Fruit fly (Drosophila melanogaster) whole organism, embryonic: ENCODE data around the gene Nadsyn.

Experiments used
- Bgb ChIP-seq: fragments of 200-800 bp; sonication (Bioruptor generic); IDR thresholded peaks from 2 replicates; pipeline ENCODE4 v1.3.6; 2022; ENCODE audit warnings: missing biosample characterization, missing genetic modification characterization; ENCODE audit not compliant: partially characterized antibody
- C15 ChIP-seq: fragments of 200-800 bp; sonication (Bioruptor generic); IDR thresholded peaks from 3 replicates; pipeline ENCODE4 v1.3.6; 2022; ENCODE audit warnings: missing biosample characterization, missing genetic modification characterization
- CG10267 ChIP-seq: fragments of 200-800 bp; sonication (Bioruptor generic); optimal IDR thresholded peaks from 2 replicates; lab custom pipeline; 2018; ENCODE audit warnings: missing biosample characterization, mild to moderate bottlenecking, missing genetic modification characterization, moderate library complexity
- CG11456 ChIP-seq: fragments of 200-800 bp; sonication (Bioruptor generic); IDR thresholded peaks from 3 replicates; pipeline ENCODE4 v1.3.6; 2022; ENCODE audit warnings: missing biosample characterization, missing genetic modification characterization
- CG12391 ChIP-seq: fragments of 200-800 bp; sonication (Bioruptor generic); optimal IDR thresholded peaks from 3 replicates; lab custom pipeline; 2018; ENCODE audit warnings: missing biosample characterization, mild to moderate bottlenecking, missing genetic modification characterization, moderate library complexity
- CG14014 ChIP-seq: fragments of 200-800 bp; sonication (Bioruptor generic); IDR thresholded peaks from 2 replicates; pipeline ENCODE4 v1.3.6; 2022; ENCODE audit warnings: missing biosample characterization, missing genetic modification characterization
- CG15011 ChIP-seq: fragments of 200-800 bp; sonication (Bioruptor generic); optimal IDR thresholded peaks from 3 replicates; lab custom pipeline; 2018; ENCODE audit warnings: missing biosample characterization, mild to moderate bottlenecking, missing genetic modification characterization
- CG1832 ChIP-seq: fragments of 200-800 bp; sonication (Bioruptor generic); optimal IDR thresholded peaks from 2 replicates; lab custom pipeline; 2017; ENCODE audit warnings: missing biosample characterization, mild to moderate bottlenecking, missing genetic modification characterization, inconsistent platforms
- CG2202 ChIP-seq: fragments of 200-800 bp; sonication (Bioruptor generic); optimal IDR thresholded peaks from 2 replicates; lab custom pipeline; 2018; ENCODE audit warnings: missing biosample characterization, mild to moderate bottlenecking, missing genetic modification characterization
- CG34422 ChIP-seq: fragments of 200-800 bp; sonication (Bioruptor generic); IDR thresholded peaks from 3 replicates; pipeline ENCODE4 v1.3.6; 2022; ENCODE audit warnings: missing biosample characterization, missing genetic modification characterization
- CG3838 ChIP-seq: fragments of 200-800 bp; sonication (Bioruptor generic); optimal IDR thresholded peaks from 3 replicates; lab custom pipeline; 2016; ENCODE audit warnings: missing biosample characterization, missing genetic modification characterization
- CG5245 ChIP-seq: fragments of 200-800 bp; sonication (Bioruptor generic); optimal IDR thresholded peaks from 3 replicates; lab custom pipeline; 2016; ENCODE audit warnings: missing biosample characterization, missing genetic modification characterization
- CG6791 ChIP-seq: fragments of 200-800 bp; sonication (Bioruptor generic); IDR thresholded peaks from 3 replicates; pipeline ENCODE4 v1.3.6; 2022; ENCODE audit warnings: missing biosample characterization, missing genetic modification characterization; ENCODE audit not compliant: partially characterized antibody
- CG9609 ChIP-seq: fragments of 200-800 bp; sonication (Bioruptor generic); optimal IDR thresholded peaks from 3 replicates; lab custom pipeline; 2016; ENCODE audit warnings: missing biosample characterization, missing genetic modification characterization
- D19A ChIP-seq: fragments of 200-800 bp; optimal IDR thresholded peaks from 3 replicates; lab custom pipeline; 2019; ENCODE audit warnings: missing biosample characterization, mild to moderate bottlenecking, missing genetic modification characterization, moderate library complexity
- D19B ChIP-seq: fragments of 200-800 bp; sonication (Bioruptor generic); optimal IDR thresholded peaks from 2 replicates; lab custom pipeline; 2017; ENCODE audit warnings: missing biosample characterization, mild to moderate bottlenecking, missing genetic modification characterization
- Doc2 ChIP-seq: fragments of 200-800 bp; sonication (Bioruptor generic); IDR thresholded peaks from 2 replicates; pipeline ENCODE4 v1.3.6; 2022; ENCODE audit warnings: missing biosample characterization, missing genetic modification characterization
- Doc3 ChIP-seq: fragments of 200-800 bp; sonication (Bioruptor generic); IDR thresholded peaks from 3 replicates; pipeline ENCODE4 v1.3.6; 2022; ENCODE audit warnings: missing biosample characterization, missing genetic modification characterization; ENCODE audit not compliant: partially characterized antibody
- Dref ChIP-seq: fragments of 200-800 bp; sonication (Bioruptor generic); IDR thresholded peaks from 2 replicates; pipeline ENCODE4 v1.3.6; 2022; ENCODE audit warnings: missing biosample characterization, missing genetic modification characterization
- Elba2 ChIP-seq: fragments of 200-800 bp; sonication (Bioruptor generic); optimal IDR thresholded peaks from 3 replicates; lab custom pipeline; 2016; ENCODE audit warnings: missing biosample characterization, missing genetic modification characterization
- Ets97D ChIP-seq: fragments of 200-800 bp; sonication (Bioruptor generic); optimal IDR thresholded peaks from 3 replicates; lab custom pipeline; 2016; ENCODE audit warnings: missing biosample characterization, missing genetic modification characterization
- MESR4 ChIP-seq: fragments of 200-800 bp; sonication (Bioruptor generic); optimal IDR thresholded peaks from 2 replicates; lab custom pipeline; 2018; ENCODE audit warnings: missing biosample characterization, mild to moderate bottlenecking, missing genetic modification characterization, moderate library complexity
- Mes4 ChIP-seq: fragments of 200-800 bp; sonication (Bioruptor generic); optimal IDR thresholded peaks from 2 replicates; lab custom pipeline; 2016; ENCODE audit warnings: missing biosample characterization, missing genetic modification characterization
- Nf-YC ChIP-seq: fragments of 200-800 bp; optimal IDR thresholded peaks from 3 replicates; lab custom pipeline; 2019; ENCODE audit warnings: missing biosample characterization, mild to moderate bottlenecking, missing genetic modification characterization, moderate library complexity
- Opbp ChIP-seq: fragments of 200-800 bp; sonication (Bioruptor generic); IDR thresholded peaks from 3 replicates; pipeline ENCODE4 v1.3.6; 2022; ENCODE audit warnings: missing biosample characterization, missing genetic modification characterization; ENCODE audit not compliant: partially characterized antibody
- Scr ChIP-seq: fragments of 200-800 bp; sonication (Bioruptor generic); IDR thresholded peaks from 2 replicates; pipeline ENCODE4 v1.3.6; 2022; ENCODE audit warnings: missing biosample characterization, missing genetic modification characterization; ENCODE audit not compliant: partially characterized antibody
- Side ChIP-seq: fragments of 200-800 bp; sonication (Bioruptor generic); optimal IDR thresholded peaks from 2 replicates; lab custom pipeline; 2016; ENCODE audit warnings: missing biosample characterization, missing genetic modification characterization
- Sin3A ChIP-seq: fragments of >200 bp; optimal IDR thresholded peaks from 2 replicates; lab custom pipeline; 2018
- Sry-δ ChIP-seq: fragments of 200-800 bp; sonication (Bioruptor generic); optimal IDR thresholded peaks from 2 replicates; lab custom pipeline; 2016; ENCODE audit warnings: missing biosample characterization, missing genetic modification characterization
- amos ChIP-seq: fragments of 200-800 bp; sonication (Bioruptor generic); IDR thresholded peaks from 2 replicates; pipeline ENCODE4 v1.3.6; 2022; ENCODE audit warnings: missing biosample characterization, missing genetic modification characterization; ENCODE audit not compliant: partially characterized antibody
- ase ChIP-seq: fragments of 200-800 bp; sonication (Bioruptor generic); IDR thresholded peaks from 3 replicates; pipeline ENCODE4 v1.3.6; 2022; ENCODE audit warnings: missing biosample characterization, missing genetic modification characterization
- bab2 ChIP-seq: fragments of 200-800 bp; sonication (Bioruptor generic); optimal IDR thresholded peaks from 2 replicates; lab custom pipeline; 2016; ENCODE audit warnings: missing biosample characterization, missing genetic modification characterization
- chm ChIP-seq: fragments of 200-800 bp; sonication (Bioruptor generic); IDR thresholded peaks from 2 replicates; pipeline ENCODE4 v1.3.6; 2022; ENCODE audit warnings: missing biosample characterization, missing genetic modification characterization
- corto ChIP-seq: fragments of 200-800 bp; sonication (Bioruptor generic); optimal IDR thresholded peaks from 2 replicates; lab custom pipeline; 2016; ENCODE audit warnings: missing biosample characterization, mild to moderate bottlenecking, missing genetic modification characterization, moderate library complexity
- ftz-f1 ChIP-seq: fragments of 200-800 bp; sonication (Bioruptor generic); optimal IDR thresholded peaks from 2 replicates; lab custom pipeline; 2016; ENCODE audit warnings: missing biosample characterization, missing genetic modification characterization
- gsb-n ChIP-seq: fragments of 200-800 bp; sonication (Bioruptor generic); optimal IDR thresholded peaks from 3 replicates; lab custom pipeline; 2018; ENCODE audit warnings: missing biosample characterization, mild to moderate bottlenecking, missing genetic modification characterization
- insv ChIP-seq, 2 experiments: fragments of 200-800 bp; sonication (Bioruptor generic); optimal IDR thresholded peaks; 3 replicates each; lab custom pipeline; 2016 to 2018; ENCODE audit warnings: missing biosample characterization in 2 of 2, missing genetic modification characterization in 2 of 2
- inv ChIP-seq: fragments of 200-800 bp; sonication (Bioruptor generic); IDR thresholded peaks from 2 replicates; pipeline ENCODE4 v1.3.6; 2022; ENCODE audit warnings: missing biosample characterization, missing genetic modification characterization; ENCODE audit not compliant: partially characterized antibody
- knrl ChIP-seq: fragments of 200-800 bp; sonication (Bioruptor generic); IDR thresholded peaks from 3 replicates; pipeline ENCODE4 v1.3.6; 2022; ENCODE audit warnings: missing biosample characterization, missing genetic modification characterization; ENCODE audit not compliant: partially characterized antibody
- lilli ChIP-seq: fragments of 200-800 bp; sonication (Bioruptor generic); optimal IDR thresholded peaks from 3 replicates; lab custom pipeline; 2016; ENCODE audit warnings: missing biosample characterization, missing genetic modification characterization
- mld ChIP-seq: fragments of 200-800 bp; sonication (Bioruptor generic); IDR thresholded peaks from 3 replicates; pipeline ENCODE4 v1.3.6; 2022; ENCODE audit warnings: missing biosample characterization, missing genetic modification characterization; ENCODE audit not compliant: partially characterized antibody
- onecut ChIP-seq: fragments of 200-800 bp; sonication (Bioruptor generic); IDR thresholded peaks from 2 replicates; pipeline ENCODE4 v1.3.6; 2022; ENCODE audit warnings: missing biosample characterization, missing genetic modification characterization
- pros ChIP-seq: fragments of 200-800 bp; sonication (Bioruptor generic); optimal IDR thresholded peaks from 3 replicates; lab custom pipeline; 2019; ENCODE audit warnings: missing biosample characterization, mild to moderate bottlenecking, missing genetic modification characterization, moderate library complexity
- pzg ChIP-seq: fragments of 200-800 bp; sonication (Bioruptor generic); optimal IDR thresholded peaks from 3 replicates; lab custom pipeline; 2018; ENCODE audit warnings: missing biosample characterization, mild to moderate bottlenecking, missing genetic modification characterization, moderate library complexity
- row ChIP-seq: fragments of 200-800 bp; sonication (Bioruptor generic); IDR thresholded peaks from 3 replicates; pipeline ENCODE4 v1.3.6; 2022; ENCODE audit warnings: missing biosample characterization, missing genetic modification characterization
- tna ChIP-seq: fragments of 200-800 bp; sonication (Bioruptor generic); IDR thresholded peaks from 2 replicates; pipeline ENCODE4 v1.3.6; 2022; ENCODE audit warnings: missing biosample characterization, missing genetic modification characterization; ENCODE audit not compliant: partially characterized antibody
- twi ChIP-seq: fragments of 200-800 bp; optimal IDR thresholded peaks from 2 replicates; lab custom pipeline; 2019; ENCODE audit warnings: missing biosample characterization, mild to moderate bottlenecking, missing genetic modification characterization, moderate library complexity
- unc-4 ChIP-seq: fragments of 200-800 bp; sonication (Bioruptor generic); IDR thresholded peaks from 2 replicates; pipeline ENCODE4 v1.3.6; 2022; ENCODE audit warnings: missing biosample characterization, missing genetic modification characterization; ENCODE audit not compliant: partially characterized antibody
- vnd ChIP-seq: fragments of 200-800 bp; sonication (Bioruptor generic); IDR thresholded peaks from 3 replicates; pipeline ENCODE4 v1.3.6; 2022; ENCODE audit warnings: missing biosample characterization, missing genetic modification characterization; ENCODE audit not compliant: partially characterized antibody
- zen2 ChIP-seq: fragments of 200-800 bp; sonication (Bioruptor generic); IDR thresholded peaks from 3 replicates; pipeline ENCODE4 v1.3.6; 2022; ENCODE audit warnings: missing biosample characterization, missing genetic modification characterization; ENCODE audit not compliant: partially characterized antibody

The Nadsyn gene

DNA sequence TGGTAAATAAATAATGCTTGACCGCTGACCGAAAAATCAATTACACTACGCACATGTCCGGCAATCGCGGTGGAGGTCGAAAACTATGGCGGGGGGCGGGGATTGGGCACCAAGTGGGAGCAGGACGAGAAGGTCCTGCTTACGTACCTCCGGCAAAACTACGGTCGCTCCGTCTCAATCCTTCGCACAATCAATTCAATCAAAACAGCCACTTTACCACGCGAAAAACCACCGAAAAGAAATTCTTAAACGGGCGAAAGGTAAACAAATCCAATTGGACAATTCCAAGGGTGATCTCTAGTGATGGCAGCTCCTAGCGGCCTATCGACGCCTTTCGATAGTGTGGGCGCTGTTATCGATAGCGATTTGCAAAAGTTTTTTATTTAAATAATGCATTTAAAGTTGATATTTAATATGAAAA is at the start of gene Nadsyn (continued):
- TF ChIP-seq Scr (GFP tag; lab: Robert Waterston, UW) = peak; percentile 86
- TF ChIP-seq Nf-YC (tag; lab: Kevin White, UChicago) = peak; percentile 80
- TF ChIP-seq Side (GFP tag; lab: Kevin White, UChicago) = no peak
- no peak for TF ChIP-seq CG2202 (tag; lab: Kevin White, UChicago)
- peak; percentile 25 for TF ChIP-seq Ets97D (GFP tag; lab: Kevin White, UChicago)
- TF ChIP-seq Mes4 (GFP tag; lab: Kevin White, UChicago) = no peak
- peak; percentile 74 for TF ChIP-seq mld (GFP tag; lab: Robert Waterston, UW)
- TF ChIP-seq C15 (GFP tag; lab: Robert Waterston, UW) = no peak
- TF ChIP-seq Bgb (GFP tag; lab: Robert Waterston, UW) = peak; percentile 84
- peak; percentile 70 for TF ChIP-seq inv (GFP tag; lab: Robert Waterston, UW)
- peak; percentile 70 for TF ChIP-seq onecut (GFP tag; lab: Robert Waterston, UW)
- peak; percentile 9 for TF ChIP-seq lilli (GFP tag; lab: Kevin White, UChicago)
- no peak for TF ChIP-seq pros (GFP tag; lab: Kevin White, UChicago)
- peak; percentile 85 for TF ChIP-seq Sry-δ (GFP tag; lab: Kevin White, UChicago)
- no peak for TF ChIP-seq CG3838 (GFP tag; lab: Kevin White, UChicago)
- TF ChIP-seq amos (GFP tag; lab: Robert Waterston, UW) = peak; percentile 89
- peak; percentile 13 for TF ChIP-seq CG10267 (tag; lab: Kevin White, UChicago)
- TF ChIP-seq gsb-n = no peak
- no peak for TF ChIP-seq CG14014 (GFP tag; lab: Robert Waterston, UW)
- peak; percentile 80 for TF ChIP-seq CG6791 (GFP tag; lab: Robert Waterston, UW)
- no peak for TF ChIP-seq chm
- 0 out of 3 replicates have a peak, but pooled peaks have one; percentile 31 for TF ChIP-seq CG34422 (GFP tag; lab: Robert Waterston, UW)
- TF ChIP-seq row (GFP tag; lab: Robert Waterston, UW) = peak; percentile 65
- no peak for TF ChIP-seq bab2 (GFP tag; lab: Kevin White, UChicago)
- no peak for TF ChIP-seq twi (tag; lab: Kevin White, UChicago)
- TF ChIP-seq CG11456 (GFP tag; lab: Robert Waterston, UW) = no peak
- peak; percentile 59 to 93 for TF ChIP-seq insv (GFP tag; optimal IDR thresholded peaks at IDR 0.05; lab: Kevin White, UChicago)
- peak; percentile 85 for TF ChIP-seq Dref (GFP tag; lab: Robert Waterston, UW)
- peak; percentile 23 for TF ChIP-seq CG12391 (tag; lab: Kevin White, UChicago)
- peak; percentile 74 for TF ChIP-seq vnd (GFP tag; lab: Robert Waterston, UW)
- TF ChIP-seq MESR4 = peak; percentile 53
- no peak for TF ChIP-seq D19B
- peak; percentile 81 for TF ChIP-seq unc-4
- no peak for TF ChIP-seq D19A (tag; lab: Kevin White, UChicago)
- peak; percentile 7 for TF ChIP-seq Sin3A (lab: Kevin White, UChicago)
- peak; percentile 84 for TF ChIP-seq Opbp (GFP tag; lab: Robert Waterston, UW)
- peak; percentile 84 for TF ChIP-seq knrl
- TF ChIP-seq tna (GFP tag; lab: Robert Waterston, UW) = peak; percentile 78
- peak; percentile 49 for TF ChIP-seq pzg (GFP tag; lab: Kevin White, UChicago)
- no peak for TF ChIP-seq ase (GFP tag; lab: Robert Waterston, UW)
- TF ChIP-seq ftz-f1 (GFP tag; lab: Kevin White, UChicago) = peak; percentile 74
- TF ChIP-seq CG9609 (GFP tag; lab: Kevin White, UChicago) = no peak
- no peak for TF ChIP-seq CG5245
- TF ChIP-seq corto (GFP tag; lab: Kevin White, UChicago) = no peak
- TF ChIP-seq Doc3 (GFP tag; lab: Robert Waterston, UW) = peak; percentile 79
- no peak for TF ChIP-seq Doc2 (GFP tag; lab: Robert Waterston, UW)
- TF ChIP-seq CG15011 = no peak
- peak; percentile 76 for TF ChIP-seq Elba2 (GFP tag; lab: Kevin White, UChicago)
- no peak for TF ChIP-seq CG1832
- TF ChIP-seq zen2 (GFP tag; lab: Robert Waterston, UW) = peak; percentile 71
